Fruit fly (Drosophila melanogaster): ENCODE results near the gene CG31206.

The CG31206 gene

DNA sequence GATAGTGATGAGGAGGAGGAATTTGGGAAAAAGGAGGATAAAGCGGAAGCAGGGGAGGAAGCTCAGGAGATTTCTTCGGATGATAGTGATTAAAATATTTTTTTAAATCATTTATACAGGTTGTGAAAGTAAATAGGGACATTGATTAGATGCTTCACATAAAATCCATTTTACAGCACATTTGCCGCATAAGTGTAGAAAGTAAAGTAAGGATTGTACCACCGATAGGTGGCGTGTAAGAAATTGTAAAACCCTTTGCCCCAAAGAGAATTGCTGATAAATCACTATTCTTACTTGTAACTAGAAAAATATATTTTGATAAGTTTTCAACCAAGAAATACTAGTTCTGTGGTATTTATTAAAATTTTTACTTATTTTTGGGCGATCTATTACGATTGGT is 48.8 kb downstream of the CG31206 start (continued):
- TF ChIP-seq knrl (GFP tag; IDR thresholded peaks at IDR 0.05; ENCODE audit: partially characterized antibody), result peak; percentile 53; the same call in 2 of the 3 replicates
- no peak for TF ChIP-seq mam (GFP tag; optimal IDR thresholded peaks at IDR 0.05)
- no peak for TF ChIP-seq cas (GFP tag; IDR thresholded peaks at IDR 0.05)
- no peak for TF ChIP-seq Atf6 (GFP tag; IDR thresholded peaks at IDR 0.05)
- no peak for TF ChIP-seq Hmr (GFP tag; optimal IDR thresholded peaks at IDR 0.05)
- no peak for TF ChIP-seq Dad (GFP tag; optimal IDR thresholded peaks at IDR 0.05)
- TF ChIP-seq oc (tag; optimal IDR thresholded peaks at IDR 0.05), result no peak
- TF ChIP-seq HmgD (GFP tag; optimal IDR thresholded peaks at IDR 0.05), result no peak
- no peak for TF ChIP-seq sim (GFP tag; IDR thresholded peaks at IDR 0.05)
- no peak for TF ChIP-seq CG9817 (tag; optimal IDR thresholded peaks at IDR 0.05)
- no peak for TF ChIP-seq CG8281 (tag; optimal IDR thresholded peaks at IDR 0.05)
- TF ChIP-seq CG11456 (GFP tag; IDR thresholded peaks at IDR 0.05), result no peak; the same call in 2 of the 3 replicates
- no peak for TF ChIP-seq D (optimal IDR thresholded peaks at IDR 0.05)
- no peak for TF ChIP-seq D (GFP tag; optimal IDR thresholded peaks at IDR 0.05)
- no peak for TF ChIP-seq pb (GFP tag; optimal IDR thresholded peaks at IDR 0.05)
- no peak for TF ChIP-seq al (GFP tag; IDR thresholded peaks at IDR 0.05)
- no peak for TF ChIP-seq lbe (GFP tag; optimal IDR thresholded peaks at IDR 0.05)
- no peak for TF ChIP-seq ase (GFP tag; IDR thresholded peaks at IDR 0.05)
- TF ChIP-seq Oli (tag; optimal IDR thresholded peaks at IDR 0.05), result no peak
- no peak for TF ChIP-seq lov (optimal IDR thresholded peaks at IDR 0.05)
- TF ChIP-seq lov (GFP tag; IDR thresholded peaks at IDR 0.05), result no peak
- TF ChIP-seq fru (optimal IDR thresholded peaks at IDR 0.05), result no peak
- no peak for TF ChIP-seq Blimp-1 (GFP tag; optimal IDR thresholded peaks at IDR 0.05)
- TF ChIP-seq Chrac-16 (GFP tag; optimal IDR thresholded peaks at IDR 0.05), result no peak
- no peak for TF ChIP-seq CG12071 (GFP tag; optimal IDR thresholded peaks at IDR 0.05)
- TF ChIP-seq CG3281 (GFP tag; optimal IDR thresholded peaks at IDR 0.05), result no peak
- no peak for TF ChIP-seq Camta (GFP tag; optimal IDR thresholded peaks at IDR 0.05)
- peak; percentile 6 for TF ChIP-seq Dp (GFP tag; optimal IDR thresholded peaks at IDR 0.05)
- TF ChIP-seq BtbVII (GFP tag; optimal IDR thresholded peaks at IDR 0.05), result no peak
- no peak for TF ChIP-seq CG13894 (tag; optimal IDR thresholded peaks at IDR 0.05)
- no peak for TF ChIP-seq zfh1 (GFP tag; IDR thresholded peaks at IDR 0.05)
- no peak for TF ChIP-seq Mad (GFP tag; optimal IDR thresholded peaks at IDR 0.05)
- TF ChIP-seq CG16863 (GFP tag; optimal IDR thresholded peaks at IDR 0.05), result no peak
- TF ChIP-seq Bgb (GFP tag; IDR thresholded peaks at IDR 0.05; ENCODE audit: partially characterized antibody), result peak; percentile 71; the same call in 1 of the 2 replicates
- no peak for TF ChIP-seq inv (GFP tag; IDR thresholded peaks at IDR 0.05; ENCODE audit: partially characterized antibody)
- peak; percentile 39 for TF ChIP-seq CG3995 (GFP tag; optimal IDR thresholded peaks at IDR 0.05)
- no peak for TF ChIP-seq CG6813 (GFP tag; optimal IDR thresholded peaks at IDR 0.05)
- no peak for TF ChIP-seq Nf-YC (tag; optimal IDR thresholded peaks at IDR 0.05)
- TF ChIP-seq tup (GFP tag; optimal IDR thresholded peaks at IDR 0.05), result no peak
- no peak for TF ChIP-seq trem (tag; optimal IDR thresholded peaks at IDR 0.05)
- TF ChIP-seq mld (GFP tag; IDR thresholded peaks at IDR 0.05; ENCODE audit: partially characterized antibody), result no peak
- TF ChIP-seq wdn (GFP tag; IDR thresholded peaks at IDR 0.05), result no peak
- TF ChIP-seq NK7.1 (GFP tag; optimal IDR thresholded peaks at IDR 0.05), result no peak
- TF ChIP-seq sqz (GFP tag; optimal IDR thresholded peaks at IDR 0.05), result no peak
- TF ChIP-seq Fer3 (tag; optimal IDR thresholded peaks at IDR 0.05), result no peak
- no peak for TF ChIP-seq crol (GFP tag; IDR thresholded peaks at IDR 0.05)
- TF ChIP-seq Hr39 (optimal IDR thresholded peaks at IDR 0.05), result no peak
- no peak for TF ChIP-seq CG13296 (GFP tag; optimal IDR thresholded peaks at IDR 0.05)
- peak; percentile 38 for TF ChIP-seq sens (GFP tag)
- no peak for TF ChIP-seq CG1233 (GFP tag; optimal IDR thresholded peaks at IDR 0.05)
- no peak for TF ChIP-seq ind (GFP tag; optimal IDR thresholded peaks at IDR 0.05)
- no peak for TF ChIP-seq otp (GFP tag; IDR thresholded peaks at IDR 0.05)
- no peak for TF ChIP-seq sr (GFP tag; IDR thresholded peaks at IDR 0.05)
